Fruit fly (Drosophila melanogaster) whole organism, embryonic: ENCODE data around the gene CG11811.

Experiments
- Abd-B ChIP-seq: fragments of 200-800 bp; sonication (Bioruptor generic); optimal IDR thresholded peaks from 2 replicates; lab custom pipeline; 2018; ENCODE audit warnings: missing biosample characterization, mild to moderate bottlenecking, missing genetic modification characterization, moderate library complexity
- Atf-2 ChIP-seq: fragments of 200-800 bp; sonication (Bioruptor generic); optimal IDR thresholded peaks from 2 replicates; lab custom pipeline; 2016; ENCODE audit warnings: missing biosample characterization, missing genetic modification characterization
- Atf3 ChIP-seq: fragments of 200-800 bp; sonication (Bioruptor generic); optimal IDR thresholded peaks from 3 replicates; lab custom pipeline; 2016; ENCODE audit warnings: missing biosample characterization, missing genetic modification characterization
- Bgb ChIP-seq: fragments of 200-800 bp; sonication (Bioruptor generic); IDR thresholded peaks from 2 replicates; pipeline ENCODE4 v1.3.6; 2022; ENCODE audit warnings: missing biosample characterization, missing genetic modification characterization; ENCODE audit not compliant: partially characterized antibody
- CG10209 ChIP-seq: fragments of 200-800 bp; sonication (Bioruptor generic); optimal IDR thresholded peaks from 3 replicates; lab custom pipeline; 2017; ENCODE audit warnings: missing biosample characterization, mild to moderate bottlenecking, missing genetic modification characterization, missing genetic modification reagents
- CG11456 ChIP-seq: fragments of 200-800 bp; sonication (Bioruptor generic); IDR thresholded peaks from 3 replicates; pipeline ENCODE4 v1.3.6; 2022; ENCODE audit warnings: missing biosample characterization, missing genetic modification characterization
- CG11696 ChIP-seq: fragments of 200-800 bp; sonication (Bioruptor generic); IDR thresholded peaks from 2 replicates; pipeline ENCODE4 v1.3.6; 2022; ENCODE audit warnings: missing biosample characterization, missing genetic modification characterization
- CG14014 ChIP-seq: fragments of 200-800 bp; sonication (Bioruptor generic); IDR thresholded peaks from 2 replicates; pipeline ENCODE4 v1.3.6; 2022; ENCODE audit warnings: missing biosample characterization, missing genetic modification characterization
- CG17829 ChIP-seq: fragments of 200-800 bp; optimal IDR thresholded peaks from 2 replicates; lab custom pipeline; 2019; ENCODE audit warnings: missing biosample characterization, mild to moderate bottlenecking, missing genetic modification characterization, moderate library complexity
- CG31365 ChIP-seq: fragments of 200-800 bp; sonication (Bioruptor generic); optimal IDR thresholded peaks from 2 replicates; lab custom pipeline; 2018; ENCODE audit warnings: missing biosample characterization, mild to moderate bottlenecking, missing genetic modification characterization
- CG32532 ChIP-seq: fragments of 200-800 bp; sonication (Bioruptor generic); IDR thresholded peaks from 2 replicates; pipeline ENCODE4 v1.3.6; 2022; ENCODE audit warnings: missing biosample characterization, missing genetic modification characterization
- CG32767 ChIP-seq: fragments of 200-800 bp; sonication (Bioruptor generic); IDR thresholded peaks from 2 replicates; pipeline ENCODE4 v1.3.6; 2022; ENCODE audit warnings: missing biosample characterization, missing genetic modification characterization
- CG33557 ChIP-seq: fragments of 200-800 bp; sonication (Bioruptor generic); optimal IDR thresholded peaks from 2 replicates; lab custom pipeline; 2019; ENCODE audit warnings: missing biosample characterization, mild to moderate bottlenecking, missing genetic modification characterization, moderate library complexity
- CG34376 ChIP-seq: fragments of 200-800 bp; sonication (Bioruptor generic); optimal IDR thresholded peaks from 2 replicates; lab custom pipeline; 2018; ENCODE audit warnings: missing biosample characterization, mild to moderate bottlenecking, missing genetic modification characterization
- CG4360 ChIP-seq: fragments of 200-800 bp; sonication (Bioruptor generic); IDR thresholded peaks from 2 replicates; pipeline ENCODE4 v1.3.6; 2022; ENCODE audit warnings: missing biosample characterization, missing genetic modification characterization
- CG4424 ChIP-seq: fragments of 200-800 bp; sonication (Bioruptor generic); optimal IDR thresholded peaks from 3 replicates; lab custom pipeline; 2016; ENCODE audit warnings: missing biosample characterization, missing genetic modification characterization
- CG6813 ChIP-seq: fragments of 200-800 bp; sonication (Bioruptor generic); optimal IDR thresholded peaks from 2 replicates; lab custom pipeline; 2017; ENCODE audit warnings: missing biosample characterization, missing genetic modification characterization, mild to moderate bottlenecking, moderate library complexity, missing genetic modification reagents
- CG7556 ChIP-seq: fragments of 200-800 bp; sonication (Bioruptor generic); optimal IDR thresholded peaks from 2 replicates; lab custom pipeline; 2017; ENCODE audit warnings: missing biosample characterization, mild to moderate bottlenecking, missing genetic modification characterization
- CrebB ChIP-seq: fragments of 200-800 bp; sonication (Bioruptor generic); optimal IDR thresholded peaks from 3 replicates; lab custom pipeline; 2018; ENCODE audit warnings: missing biosample characterization, mild to moderate bottlenecking, missing genetic modification characterization
- Dek ChIP-seq: fragments of 200-800 bp; sonication (Bioruptor generic); optimal IDR thresholded peaks from 3 replicates; lab custom pipeline; 2019; ENCODE audit warnings: missing biosample characterization, mild to moderate bottlenecking, missing genetic modification characterization, moderate library complexity
- Dfd ChIP-seq, 2 experiments: fragments of >200 bp; optimal IDR thresholded peaks; 2 replicates each; lab custom pipeline; 2017; ENCODE audit warnings: missing biosample characterization in 2 of 2, missing genetic modification characterization in 2 of 2
- Doc3 ChIP-seq: fragments of 200-800 bp; sonication (Bioruptor generic); IDR thresholded peaks from 3 replicates; pipeline ENCODE4 v1.3.6; 2022; ENCODE audit warnings: missing biosample characterization, missing genetic modification characterization; ENCODE audit not compliant: partially characterized antibody
- Dref ChIP-seq: fragments of 200-800 bp; sonication (Bioruptor generic); IDR thresholded peaks from 2 replicates; pipeline ENCODE4 v1.3.6; 2022; ENCODE audit warnings: missing biosample characterization, missing genetic modification characterization
- Gsc ChIP-seq: fragments of 200-800 bp; sonication (Bioruptor generic); IDR thresholded peaks from 2 replicates; pipeline ENCODE4 v1.3.6; 2022; ENCODE audit warnings: missing biosample characterization, missing genetic modification characterization
- HHEX ChIP-seq: fragments of 200-800 bp; sonication (Bioruptor generic); optimal IDR thresholded peaks from 3 replicates; lab custom pipeline; 2017; ENCODE audit warnings: missing biosample characterization, mild to moderate bottlenecking, missing genetic modification characterization, missing genetic modification reagents
- Nf-YA ChIP-seq: fragments of 200-800 bp; sonication (Bioruptor generic); IDR thresholded peaks from 2 replicates; pipeline ENCODE4 v1.3.6; 2022; ENCODE audit warnings: missing biosample characterization, missing genetic modification characterization
- Nf-YB ChIP-seq: fragments of 200-800 bp; sonication (Bioruptor generic); optimal IDR thresholded peaks from 3 replicates; lab custom pipeline; 2019; ENCODE audit warnings: missing biosample characterization, mild to moderate bottlenecking, missing genetic modification characterization, moderate library complexity
- NfI ChIP-seq: fragments of 200-800 bp; sonication (Bioruptor generic); optimal IDR thresholded peaks from 3 replicates; lab custom pipeline; 2018; ENCODE audit warnings: missing biosample characterization, mild to moderate bottlenecking, missing genetic modification characterization, moderate library complexity
- Rfx ChIP-seq: fragments of 200-800 bp; sonication (Bioruptor generic); IDR thresholded peaks from 2 replicates; pipeline ENCODE4 v1.3.6; 2022; ENCODE audit warnings: missing biosample characterization, missing genetic modification characterization
- Side ChIP-seq: fragments of 200-800 bp; sonication (Bioruptor generic); optimal IDR thresholded peaks from 2 replicates; lab custom pipeline; 2016; ENCODE audit warnings: missing biosample characterization, missing genetic modification characterization
- Taf1 ChIP-seq: fragments of 200-800 bp; sonication (Bioruptor generic); IDR thresholded peaks from 2 replicates; pipeline ENCODE4 v1.3.6; 2022; ENCODE audit warnings: missing biosample characterization, missing genetic modification characterization
- cg ChIP-seq: fragments of 200-800 bp; sonication (Bioruptor generic); optimal IDR thresholded peaks from 3 replicates; lab custom pipeline; 2019; ENCODE audit warnings: missing biosample characterization, mild to moderate bottlenecking, missing genetic modification characterization, moderate library complexity
- cwo ChIP-seq: fragments of 200-800 bp; sonication (Bioruptor generic); optimal IDR thresholded peaks from 3 replicates; lab custom pipeline; 2017; ENCODE audit warnings: missing biosample characterization, missing genetic modification characterization, mild to moderate bottlenecking, moderate library complexity, missing genetic modification reagents
- dm ChIP-seq: fragments of 200-800 bp; sonication (Bioruptor generic); optimal IDR thresholded peaks from 3 replicates; lab custom pipeline; 2016; ENCODE audit warnings: missing biosample characterization, missing genetic modification characterization
- emc ChIP-seq: fragments of 200-800 bp; sonication (Bioruptor generic); optimal IDR thresholded peaks from 2 replicates; lab custom pipeline; 2016; ENCODE audit warnings: missing biosample characterization, missing genetic modification characterization
- fd96Cb ChIP-seq: fragments of 200-800 bp; sonication (Bioruptor generic); optimal IDR thresholded peaks from 2 replicates; lab custom pipeline; 2018; ENCODE audit warnings: missing biosample characterization, mild to moderate bottlenecking, missing genetic modification characterization, moderate library complexity
- gem ChIP-seq: fragments of 200-800 bp; sonication (Bioruptor generic); optimal IDR thresholded peaks from 2 replicates; lab custom pipeline; 2019; ENCODE audit warnings: missing biosample characterization, mild to moderate bottlenecking, missing genetic modification characterization, moderate library complexity
- grn ChIP-seq: fragments of 200-800 bp; sonication (Bioruptor generic); optimal IDR thresholded peaks from 3 replicates; lab custom pipeline; 2017; ENCODE audit warnings: missing biosample characterization, missing genetic modification characterization
- gro ChIP-seq: fragments of 200-800 bp; sonication (Bioruptor generic); optimal IDR thresholded peaks from 2 replicates; lab custom pipeline; 2016; ENCODE audit warnings: missing biosample characterization, missing genetic modification characterization
- gsb-n ChIP-seq: fragments of 200-800 bp; sonication (Bioruptor generic); optimal IDR thresholded peaks from 3 replicates; lab custom pipeline; 2018; ENCODE audit warnings: missing biosample characterization, mild to moderate bottlenecking, missing genetic modification characterization
- nau ChIP-seq: fragments of 200-800 bp; sonication (Bioruptor generic); optimal IDR thresholded peaks from 3 replicates; lab custom pipeline; 2017; ENCODE audit warnings: missing biosample characterization, mild to moderate bottlenecking, missing genetic modification characterization, missing genetic modification reagents
- pan ChIP-seq, 4 experiments: fragments of >200 bp in 3 of 4; fragments of 200-800 bp in 1 of 4; sonication (Bioruptor generic) in 1 of 4; optimal IDR thresholded peaks in 3 of 4; IDR thresholded peaks in 1 of 4; 2 replicates each; pipeline versions ENCODE4 v1.3.6 to Lab custom; 2017 to 2022; ENCODE audit warnings: missing biosample characterization in 2 of 4, missing genetic modification characterization in 2 of 4, mixed read lengths in 1 of 4
- pita ChIP-seq: fragments of 200-800 bp; sonication (Bioruptor generic); optimal IDR thresholded peaks from 2 replicates; lab custom pipeline; 2017; ENCODE audit warnings: missing biosample characterization, mild to moderate bottlenecking, missing genetic modification characterization
- ranshi ChIP-seq: fragments of 200-800 bp; sonication (Bioruptor generic); IDR thresholded peaks from 2 replicates; pipeline ENCODE4 v1.3.6; 2022; ENCODE audit warnings: missing biosample characterization, missing genetic modification characterization
- rib ChIP-seq: fragments of 200-800 bp; sonication (Bioruptor generic); IDR thresholded peaks from 2 replicates; pipeline ENCODE4 v1.3.6; 2022; ENCODE audit warnings: missing biosample characterization, missing genetic modification characterization
- sc ChIP-seq, 3 experiments: fragments of >200 bp in 2 of 3; fragments of 200-800 bp in 1 of 3; sonication (Bioruptor generic) in 1 of 3; optimal IDR thresholded peaks; 2 replicates in 2 of 3; 3 replicates in 1 of 3; lab custom pipeline; 2017; ENCODE audit warnings: mild to moderate bottlenecking in 1 of 3, missing biosample characterization in 1 of 3, missing genetic modification characterization in 1 of 3, missing genetic modification reagents in 1 of 3
- sr ChIP-seq: fragments of 200-800 bp; sonication (Bioruptor generic); IDR thresholded peaks from 3 replicates; pipeline ENCODE4 v1.3.6; 2022; ENCODE audit warnings: missing biosample characterization, missing genetic modification characterization
- ttk ChIP-seq: fragments of 200-800 bp; sonication (Bioruptor generic); IDR thresholded peaks from 2 replicates; pipeline ENCODE4 v2.1.2; 2022; ENCODE audit warnings: missing biosample characterization, missing genetic modification characterization
- vfl ChIP-seq: fragments of 200-800 bp; sonication (Bioruptor generic); optimal IDR thresholded peaks from 2 replicates; lab custom pipeline; 2016; ENCODE audit warnings: missing biosample characterization, missing genetic modification characterization
- vvl ChIP-seq: fragments of 200-800 bp; sonication (Bioruptor generic); IDR thresholded peaks from 2 replicates; pipeline ENCODE4 v1.3.6; 2022; ENCODE audit warnings: missing biosample characterization, missing genetic modification characterization

The CG11811 gene

DNA sequence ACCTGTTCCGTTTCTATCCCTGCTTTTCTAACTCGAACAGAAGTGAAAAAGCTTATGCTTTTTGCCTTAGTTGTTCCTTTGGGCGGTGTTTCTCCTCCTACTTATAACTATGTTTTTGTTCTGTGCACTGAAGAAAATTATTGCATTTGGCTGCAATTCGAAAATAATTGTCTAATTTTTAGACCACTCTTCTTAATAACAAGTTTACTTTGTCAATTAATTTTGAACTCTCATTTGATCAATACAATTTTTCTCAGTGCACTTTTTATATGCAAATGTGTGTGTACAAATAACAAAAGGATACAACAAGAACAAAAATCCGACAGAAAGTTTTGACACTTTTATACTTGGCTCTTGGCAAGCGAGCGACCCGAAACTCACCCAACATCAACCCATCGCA, 44.3 kb downstream of the CG11811 start (continued):
- TF ChIP-seq nau (GFP tag; lab: Kevin White, UChicago) (no peak), Side (GFP tag; lab: Kevin White, UChicago) (peak; percentile 4), CG31365 (tag; lab: Kevin White, UChicago) (no peak), Taf1 (GFP tag; lab: Robert Waterston, UW) (no peak), Atf-2 (peak; percentile 53), CG14014 (GFP tag; lab: Robert Waterston, UW) (peak; percentile 76), Doc3 (no peak), Bgb (no peak), CG7556 (peak; percentile 73), cwo (GFP tag; lab: Kevin White, UChicago) (peak; percentile 39), fd96Cb (tag; lab: Kevin White, UChicago) (peak; percentile 13), Nf-YB (GFP tag; lab: Kevin White, UChicago) (peak; percentile 42), CG6813 (GFP tag; lab: Kevin White, UChicago) (no peak), CG34376 (GFP tag; lab: Kevin White, UChicago) (no peak), CG4360 (GFP tag; lab: Robert Waterston, UW) (no peak), CG33557 (GFP tag; lab: Kevin White, UChicago) (no peak), vfl (GFP tag; lab: Kevin White, UChicago) (no peak), gem (tag; lab: Kevin White, UChicago) (peak; percentile 79), HHEX (GFP tag; lab: Kevin White, UChicago) (peak; percentile 3), grn (GFP tag; lab: Kevin White, UChicago) (peak; percentile 18), sr (GFP tag; lab: Robert Waterston, UW) (peak; percentile 47; the same call in 1 of the 3 replicates), CG11696 (no peak), CG4424 (GFP tag; lab: Kevin White, UChicago) (no peak), CrebB (peak; percentile 41), CG10209 (peak; percentile 61), ttk (peak; percentile 63; the same call in 1 of the 2 replicates), ranshi (peak; percentile 51), emc (GFP tag; lab: Kevin White, UChicago) (no peak), NfI (GFP tag; lab: Kevin White, UChicago) (peak; percentile 74), sc (optimal IDR thresholded peaks at IDR 0.05; lab: Kevin White, UChicago) (no peak), sc (GFP tag; optimal IDR thresholded peaks at IDR 0.05; lab: Kevin White, UChicago) (peak; percentile 35), Dref (no peak), Gsc (GFP tag; lab: Robert Waterston, UW) (no peak), Nf-YA (GFP tag; lab: Robert Waterston, UW) (no peak), CG32532 (GFP tag; lab: Robert Waterston, UW) (peak; percentile 49; the same call in 1 of the 2 replicates), Rfx (GFP tag; lab: Robert Waterston, UW) (peak; percentile 76), CG17829 (tag; lab: Kevin White, UChicago) (peak; percentile 30), Abd-B (peak; percentile 68), cg (GFP tag; lab: Kevin White, UChicago) (no peak), CG11456 (GFP tag; lab: Robert Waterston, UW) (peak; percentile 57; the same call in 1 of the 3 replicates), Atf3 (peak; percentile 55), Dek (tag; lab: Kevin White, UChicago) (peak; percentile 62), CG32767 (GFP tag; lab: Robert Waterston, UW) (peak; percentile 67), gsb-n (tag; lab: Kevin White, UChicago) (no peak), pita (GFP tag; lab: Kevin White, UChicago) (no peak), pan (optimal IDR thresholded peaks at IDR 0.05; lab: Kevin White, UChicago) (no peak), pan (GFP tag; optimal IDR thresholded peaks at IDR 0.05 in 1 of 2, IDR thresholded peaks at IDR 0.05 in 1 of 2) (peak in 1 of 2 experiments; percentile 50), vvl (peak; percentile 63), Dfd (GFP tag; optimal IDR thresholded peaks at IDR 0.05; lab: Kevin White, UChicago) (no peak), rib (no peak), gro (GFP tag; lab: Kevin White, UChicago) (peak; percentile 4), dm (GFP tag; lab: Kevin White, UChicago) (no peak)
